Fruit fly (Drosophila melanogaster): ENCODE results near the gene Paics.

DNA sequence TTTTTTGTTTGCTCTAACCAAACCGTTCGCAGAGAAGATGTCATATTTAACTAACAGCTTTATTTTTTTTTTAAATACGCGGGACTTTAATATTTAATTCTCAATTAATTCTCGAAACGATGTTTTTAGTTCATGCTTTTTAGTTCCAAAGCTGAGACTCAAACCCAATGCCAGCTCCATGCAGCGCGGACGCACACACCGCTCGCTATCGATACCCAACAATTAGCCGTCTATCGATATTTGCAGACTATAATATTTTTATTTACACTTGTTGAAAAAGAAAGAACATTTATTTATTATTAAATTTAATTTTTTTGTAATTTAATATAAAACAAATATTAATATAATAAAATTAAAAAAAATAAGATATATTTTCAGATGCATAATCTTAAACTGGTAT lies 4.2 kb upstream of the Paics start:
- TF ChIP-seq Sox15 (GFP tag; optimal IDR thresholded peaks at IDR 0.05) (no peak), Lpt (GFP tag; optimal IDR thresholded peaks at IDR 0.05) (no peak), net (GFP tag; optimal IDR thresholded peaks at IDR 0.05) (no peak), CG6854 (GFP tag; optimal IDR thresholded peaks at IDR 0.05) (no peak), OdsH (GFP tag; optimal IDR thresholded peaks at IDR 0.05) (no peak), CG10631 (GFP tag; optimal IDR thresholded peaks at IDR 0.05) (no peak), svp (GFP tag) (no peak), CG11762 (GFP tag; optimal IDR thresholded peaks at IDR 0.05; ENCODE audit: insufficient read depth) (no peak), Met (GFP tag; optimal IDR thresholded peaks at IDR 0.05) (no peak), topi (GFP tag; optimal IDR thresholded peaks at IDR 0.05) (no peak), salr (GFP tag; optimal IDR thresholded peaks at IDR 0.05) (no peak), Eip93F (GFP tag; optimal IDR thresholded peaks at IDR 0.05) (no peak), CG15336 (GFP tag; IDR thresholded peaks at IDR 0.05) (no peak), lz (GFP tag; optimal IDR thresholded peaks at IDR 0.05) (no peak)

Data from whole organism, prepupa.